Worm (Caenorhabditis elegans) whole organism, late embryonic: ENCODE measurements around the gene flp-28.

Source experiments
- C08G9.2 ChIP-seq: sonication (generic microtip); optimal IDR thresholded peaks from 2 replicates; lab custom pipeline; 2016; ENCODE audit warnings: mild to moderate bottlenecking, missing genetic modification characterization, moderate library complexity, missing compliant biosample characterization
- C38D4.7 ChIP-seq: fragments of 200-800 bp; sonication (Bioruptor generic); optimal IDR thresholded peaks from 2 replicates; lab custom pipeline; 2018; ENCODE audit warnings: mild to moderate bottlenecking, missing genetic modification characterization, moderate library complexity, missing compliant biosample characterization
- F13H6.1 ChIP-seq: sonication (generic microtip); optimal IDR thresholded peaks from 2 replicates; lab custom pipeline; 2016; ENCODE audit warnings: missing genetic modification characterization, missing compliant biosample characterization
- K02D7.2 ChIP-seq: sonication (generic microtip); optimal IDR thresholded peaks from 2 replicates; lab custom pipeline; 2017; ENCODE audit warnings: mild to moderate bottlenecking, missing genetic modification characterization, missing compliant biosample characterization
- K09A11.1 ChIP-seq: sonication (generic microtip); optimal IDR thresholded peaks from 2 replicates; lab custom pipeline; 2017; ENCODE audit warnings: antibody characterized with exemption, mild to moderate bottlenecking, missing genetic modification characterization, missing compliant biosample characterization; ENCODE audit not compliant: insufficient read depth
- T23F11.4 ChIP-seq: fragments of 200-800 bp; sonication (Bioruptor generic); optimal IDR thresholded peaks from 2 replicates; lab custom pipeline; 2018; ENCODE audit warnings: mild to moderate bottlenecking, missing genetic modification characterization, missing compliant biosample characterization
- ahr-1 ChIP-seq: sonication (generic microtip); optimal IDR thresholded peaks from 2 replicates; lab custom pipeline; 2016; ENCODE audit warnings: missing genetic modification characterization, missing compliant biosample characterization
- ceh-14 ChIP-seq: sonication (generic microtip); optimal IDR thresholded peaks from 2 replicates; lab custom pipeline; 2016; ENCODE audit warnings: missing genotype, missing genetic modification characterization, missing compliant biosample characterization
- ceh-18 ChIP-seq: sonication (generic microtip); optimal IDR thresholded peaks from 2 replicates; lab custom pipeline; 2016; ENCODE audit warnings: missing genetic modification characterization, missing compliant biosample characterization
- ceh-19 ChIP-seq: fragments of 200-800 bp; sonication (Bioruptor generic); optimal IDR thresholded peaks from 2 replicates; lab custom pipeline; 2018; ENCODE audit warnings: mild to moderate bottlenecking, missing genetic modification characterization, missing compliant biosample characterization
- ceh-2 ChIP-seq: sonication (generic microtip); optimal IDR thresholded peaks from 2 replicates; lab custom pipeline; 2016; ENCODE audit warnings: missing genotype, missing genetic modification characterization, missing compliant biosample characterization
- ceh-31 ChIP-seq: sonication (generic microtip); optimal IDR thresholded peaks from 2 replicates; lab custom pipeline; 2016; ENCODE audit warnings: missing genetic modification characterization, missing compliant biosample characterization
- ceh-34 ChIP-seq: sonication (generic microtip); optimal IDR thresholded peaks from 2 replicates; lab custom pipeline; 2016; ENCODE audit warnings: mild to moderate bottlenecking, missing genetic modification characterization, missing compliant biosample characterization
- ceh-45 ChIP-seq: fragments of 200-800 bp; sonication (Bioruptor generic); IDR thresholded peaks from 2 replicates; pipeline ENCODE4 v1.3.6; 2022; ENCODE audit warnings: missing genetic modification reagents, missing genetic modification characterization, missing compliant biosample characterization
- ceh-48 ChIP-seq: sonication (generic microtip); optimal IDR thresholded peaks from 2 replicates; lab custom pipeline; 2016; ENCODE audit warnings: missing genetic modification characterization, inconsistent platforms, missing compliant biosample characterization
- ceh-6 ChIP-seq: fragments of 200-800 bp; sonication (Bioruptor generic); optimal IDR thresholded peaks from 2 replicates; lab custom pipeline; 2018; ENCODE audit warnings: mild to moderate bottlenecking, missing genetic modification characterization, missing compliant biosample characterization
- che-1 ChIP-seq: sonication (generic microtip); optimal IDR thresholded peaks from 2 replicates; lab custom pipeline; 2016; ENCODE audit warnings: mild to moderate bottlenecking, missing genetic modification characterization, missing compliant biosample characterization
- dve-1 ChIP-seq: sonication (generic microtip); optimal IDR thresholded peaks from 2 replicates; lab custom pipeline; 2017; ENCODE audit warnings: antibody characterized with exemption, mild to moderate bottlenecking, missing genetic modification characterization, missing compliant biosample characterization
- eyg-1 ChIP-seq: sonication (generic microtip); optimal IDR thresholded peaks from 2 replicates; lab custom pipeline; 2016; ENCODE audit warnings: missing genotype, missing genetic modification characterization, missing compliant biosample characterization
- fax-1 ChIP-seq: sonication (generic microtip); optimal IDR thresholded peaks from 2 replicates; lab custom pipeline; 2016; ENCODE audit warnings: missing genotype, missing genetic modification characterization, missing compliant biosample characterization
- fkh-6 ChIP-seq: sonication (generic microtip); optimal IDR thresholded peaks from 2 replicates; lab custom pipeline; 2016; ENCODE audit warnings: missing genetic modification characterization, missing compliant biosample characterization
- gmeb-2 ChIP-seq: sonication (generic microtip); optimal IDR thresholded peaks from 2 replicates; lab custom pipeline; 2016; ENCODE audit warnings: missing genetic modification characterization, inconsistent platforms, missing compliant biosample characterization
- hlh-13 ChIP-seq: fragments of 200-800 bp; sonication (Bioruptor generic); optimal IDR thresholded peaks from 2 replicates; lab custom pipeline; 2018; ENCODE audit warnings: mild to moderate bottlenecking, missing genetic modification characterization, missing compliant biosample characterization
- hlh-6 ChIP-seq: sonication (generic microtip); optimal IDR thresholded peaks from 2 replicates; lab custom pipeline; 2016; ENCODE audit warnings: missing genotype, missing genetic modification characterization, missing compliant biosample characterization
- hlh-8 ChIP-seq: sonication (generic microtip); optimal IDR thresholded peaks from 2 replicates; lab custom pipeline; 2016; ENCODE audit warnings: missing genotype, missing genetic modification characterization, missing compliant biosample characterization
- lin-11 ChIP-seq: fragments of 200-800 bp; sonication (Bioruptor generic); optimal IDR thresholded peaks from 2 replicates; lab custom pipeline; 2018; ENCODE audit warnings: mild to moderate bottlenecking, missing genetic modification characterization, missing compliant biosample characterization
- madf-2 ChIP-seq: sonication (generic microtip); optimal IDR thresholded peaks from 2 replicates; lab custom pipeline; 2017; ENCODE audit warnings: missing genetic modification characterization, missing compliant biosample characterization
- nfya-1 ChIP-seq: sonication (generic microtip); optimal IDR thresholded peaks from 2 replicates; lab custom pipeline; 2017; ENCODE audit warnings: missing genetic modification characterization, mild to moderate bottlenecking, missing compliant biosample characterization, antibody characterized with exemption, moderate library complexity
- nhr-232 ChIP-seq: sonication (generic microtip); optimal IDR thresholded peaks from 2 replicates; lab custom pipeline; 2016; ENCODE audit warnings: missing genetic modification characterization, missing compliant biosample characterization
- npax-4 ChIP-seq: sonication (generic microtip); optimal IDR thresholded peaks from 2 replicates; lab custom pipeline; 2016; ENCODE audit warnings: missing genetic modification characterization, missing compliant biosample characterization
- odd-2 ChIP-seq: sonication (generic microtip); optimal IDR thresholded peaks from 2 replicates; lab custom pipeline; 2017; ENCODE audit warnings: antibody characterized with exemption, mild to moderate bottlenecking, missing genetic modification characterization, missing compliant biosample characterization
- pag-3 ChIP-seq: sonication (generic microtip); optimal IDR thresholded peaks from 2 replicates; lab custom pipeline; 2016; ENCODE audit warnings: missing compliant biosample characterization, missing genetic modification characterization, borderline replicate concordance
- pat-9 ChIP-seq: fragments of 200-800 bp; sonication (Bioruptor generic); optimal IDR thresholded peaks from 2 replicates; lab custom pipeline; 2018; ENCODE audit warnings: mild to moderate bottlenecking, missing genetic modification characterization, moderate library complexity, missing compliant biosample characterization
- pha-2 ChIP-seq: sonication (generic microtip); optimal IDR thresholded peaks from 2 replicates; lab custom pipeline; 2017; ENCODE audit warnings: mild to moderate bottlenecking, missing genetic modification characterization, missing compliant biosample characterization
- ref-2 ChIP-seq: sonication (generic microtip); optimal IDR thresholded peaks from 2 replicates; lab custom pipeline; 2016; ENCODE audit warnings: missing genetic modification characterization, missing compliant biosample characterization
- rnt-1 ChIP-seq: sonication (generic microtip); optimal IDR thresholded peaks from 2 replicates; lab custom pipeline; 2016; ENCODE audit warnings: missing genetic modification characterization, missing compliant biosample characterization
- sdc-2 ChIP-seq: sonication (generic microtip); optimal IDR thresholded peaks from 2 replicates; lab custom pipeline; 2016; ENCODE audit warnings: missing genotype, missing genetic modification characterization, missing compliant biosample characterization
- sox-2 ChIP-seq: fragments of 200-800 bp; sonication (Bioruptor generic); IDR thresholded peaks from 2 replicates; pipeline ENCODE4 v1.3.6; 2022; ENCODE audit warnings: missing genetic modification reagents, missing genetic modification characterization, missing compliant biosample characterization
- sox-4 ChIP-seq: sonication (generic microtip); optimal IDR thresholded peaks from 2 replicates; lab custom pipeline; 2017; ENCODE audit warnings: mild to moderate bottlenecking, missing genetic modification characterization, inconsistent platforms, missing compliant biosample characterization
- syd-9 ChIP-seq: sonication (generic microtip); optimal IDR thresholded peaks from 2 replicates; lab custom pipeline; 2016; ENCODE audit warnings: mild to moderate bottlenecking, missing genetic modification characterization, moderate library complexity, missing compliant biosample characterization
- tbx-2 ChIP-seq: sonication (generic microtip); optimal IDR thresholded peaks from 2 replicates; lab custom pipeline; 2016; ENCODE audit warnings: missing genetic modification characterization, missing compliant biosample characterization
- ttx-3 ChIP-seq: sonication (generic microtip); optimal IDR thresholded peaks from 2 replicates; lab custom pipeline; 2016; ENCODE audit warnings: missing genetic modification reagents, missing genetic modification characterization, missing compliant biosample characterization
- unc-3 ChIP-seq, 2 experiments: fragments of 200-800 bp in 1 of 2; sonication (Bioruptor generic) in 1 of 2; sonication (generic microtip) in 1 of 2; conservative IDR thresholded peaks in 1 of 2; optimal IDR thresholded peaks in 1 of 2; 2 replicates each; pipeline versions ENCODE4 v1.3.6 to Lab custom; 2016 to 2022; ENCODE audit warnings: missing compliant biosample characterization in 2 of 2, missing genetic modification characterization in 2 of 2, missing genetic modification reagents in 1 of 2
- unc-42 ChIP-seq: sonication (generic microtip); optimal IDR thresholded peaks from 2 replicates; lab custom pipeline; 2016; ENCODE audit warnings: missing genotype, missing genetic modification characterization, missing compliant biosample characterization
- unc-86 ChIP-seq: sonication (generic microtip); optimal IDR thresholded peaks from 2 replicates; lab custom pipeline; 2016; ENCODE audit warnings: missing genetic modification characterization, missing compliant biosample characterization
- zip-5 ChIP-seq: sonication (generic microtip); optimal IDR thresholded peaks from 2 replicates; lab custom pipeline; 2016; ENCODE audit warnings: missing genetic modification characterization, missing compliant biosample characterization
- ztf-16 ChIP-seq: sonication (generic microtip); optimal IDR thresholded peaks from 2 replicates; lab custom pipeline; 2017; ENCODE audit warnings: missing genetic modification characterization, missing compliant biosample characterization

The flp-28 gene

ce11 chrX:10087866-10088265 is at the start of gene flp-28:
Gene flp-28 (minus strand): TSS chrX:10087966.
- no peak for TF ChIP-seq hlh-8

ce11 chrX:10133082-10133481 is 45.3 kb upstream of the flp-28 start, which contains the start of gene unc-58:
Gene unc-58 (minus strand): TSS chrX:10133182.
- TF ChIP-seq sox-2, result no peak
- TF ChIP-seq ttx-3 (tag; lab: Kevin White, UChicago), result no peak

- TF ChIP-seq ceh-18 (tag; lab: Kevin White, UChicago) (peak; percentile 28), fax-1 (tag; lab: Kevin White, UChicago) (peak; percentile 31), hlh-8 (peak; percentile 16), hlh-13 (GFP tag; lab: Kevin White, UChicago) (peak; percentile 36), ceh-31 (tag; lab: Kevin White, UChicago) (peak; percentile 57), zip-5 (peak; percentile 41), K02D7.2 (tag; lab: Kevin White, UChicago) (peak; percentile 23), lin-11 (tag; lab: Kevin White, UChicago) (peak; percentile 59), sox-4 (tag; lab: Kevin White, UChicago) (peak; percentile 71), ceh-2 (tag; lab: Kevin White, UChicago) (peak; percentile 56), C38D4.7 (GFP tag; lab: Kevin White, UChicago) (peak; percentile 36), syd-9 (tag; lab: Kevin White, UChicago) (peak; percentile 84), nfya-1 (tag; lab: Kevin White, UChicago) (peak; percentile 56), ceh-34 (tag; lab: Kevin White, UChicago) (peak; percentile 61), ceh-45 (GFP tag; lab: Robert Waterston, UW) (0 out of 2 replicates have a peak, but pooled peaks have one; percentile 27), pag-3 (tag; lab: Kevin White, UChicago) (peak; percentile 24), pat-9 (tag; lab: Kevin White, UChicago) (peak; percentile 65), hlh-6 (peak; percentile 56), gmeb-2 (tag; lab: Kevin White, UChicago) (peak; percentile 78), npax-4 (tag; lab: Kevin White, UChicago) (peak; percentile 7), che-1 (peak; percentile 77), fkh-6 (tag; lab: Kevin White, UChicago) (peak; percentile 68), eyg-1 (tag; lab: Kevin White, UChicago) (peak; percentile 9), ttx-3 (tag; lab: Kevin White, UChicago) (peak; percentile 77), C08G9.2 (tag; lab: Kevin White, UChicago) (peak; percentile 62), F13H6.1 (peak; percentile 42), ceh-48 (tag; lab: Kevin White, UChicago) (peak; percentile 63), dve-1 (tag; lab: Kevin White, UChicago) (peak; percentile 41), ztf-16 (tag; lab: Kevin White, UChicago) (peak; percentile 74), ceh-6 (GFP tag; lab: Kevin White, UChicago) (peak; percentile 74), unc-42 (tag; lab: Kevin White, UChicago) (peak; percentile 53), sdc-2 (tag; lab: Kevin White, UChicago) (peak; percentile 83), ceh-14 (tag; lab: Kevin White, UChicago) (peak; percentile 68), nhr-232 (tag; lab: Kevin White, UChicago) (peak; percentile 67), odd-2 (tag; lab: Kevin White, UChicago) (peak; percentile 42), T23F11.4 (GFP tag; lab: Kevin White, UChicago) (peak; percentile 48), unc-86 (tag; lab: Kevin White, UChicago) (peak; percentile 52), pha-2 (tag; lab: Kevin White, UChicago) (peak; percentile 70), ceh-19 (GFP tag; lab: Kevin White, UChicago) (peak; percentile 69), ref-2 (peak; percentile 68), rnt-1 (tag; lab: Kevin White, UChicago) (peak; percentile 21), K09A11.1 (tag; lab: Kevin White, UChicago) (peak; percentile 65), unc-3 (GFP tag; conservative IDR thresholded peaks at IDR 0.05; lab: Robert Waterston, UW) (peak; percentile 77), unc-3 (tag; optimal IDR thresholded peaks at IDR 0.05; lab: Kevin White, UChicago) (peak; percentile 21), ahr-1 (tag; lab: Kevin White, UChicago) (peak; percentile 25), madf-2 (tag; lab: Kevin White, UChicago) (peak; percentile 59), tbx-2 (peak; percentile 61)
These were observed 44.8 kb upstream of the flp-28 start for ce11 chrX:10132546-10133032.
